Fruit fly (Drosophila melanogaster) whole organism, embryonic: ENCODE measurements around the gene CG18095.

Experiments
- Abd-B ChIP-seq: fragments of 200-800 bp; sonication (Bioruptor generic); optimal IDR thresholded peaks from 2 replicates; lab custom pipeline; 2018; ENCODE audit warnings: missing biosample characterization, mild to moderate bottlenecking, missing genetic modification characterization, moderate library complexity
- CG10274 ChIP-seq: fragments of 200-800 bp; sonication (Bioruptor generic); optimal IDR thresholded peaks from 3 replicates; lab custom pipeline; 2017; ENCODE audit warnings: missing biosample characterization, mild to moderate bottlenecking, missing genetic modification characterization
- CG10462 ChIP-seq: fragments of 200-800 bp; sonication (Bioruptor generic); optimal IDR thresholded peaks from 2 replicates; lab custom pipeline; 2016; ENCODE audit warnings: missing biosample characterization, missing genetic modification characterization
- CG10959 ChIP-seq: fragments of 200-800 bp; sonication (Bioruptor generic); IDR thresholded peaks from 2 replicates; pipeline ENCODE4 v1.3.6; 2022; ENCODE audit warnings: missing biosample characterization, missing genetic modification characterization
- CG12071 ChIP-seq: fragments of 200-800 bp; sonication (Bioruptor generic); optimal IDR thresholded peaks from 3 replicates; lab custom pipeline; 2018; ENCODE audit warnings: missing biosample characterization, mild to moderate bottlenecking, missing genetic modification characterization
- CG12219 ChIP-seq: fragments of 200-800 bp; sonication (Bioruptor generic); optimal IDR thresholded peaks from 3 replicates; lab custom pipeline; 2018; ENCODE audit warnings: missing biosample characterization, mild to moderate bottlenecking, missing genetic modification characterization
- CG1233 ChIP-seq: fragments of 200-800 bp; sonication (Bioruptor generic); optimal IDR thresholded peaks from 4 replicates; lab custom pipeline; 2018; ENCODE audit warnings: missing biosample characterization, mild to moderate bottlenecking, missing genetic modification characterization
- CG14050 ChIP-seq: fragments of 200-800 bp; sonication (Bioruptor generic); IDR thresholded peaks from 3 replicates; pipeline ENCODE4 v1.3.6; 2022; ENCODE audit warnings: missing biosample characterization, missing genetic modification characterization
- CG15696 ChIP-seq: fragments of 200-800 bp; sonication (Bioruptor generic); optimal IDR thresholded peaks from 2 replicates; lab custom pipeline; 2019; ENCODE audit warnings: missing biosample characterization, mild to moderate bottlenecking, missing genetic modification characterization, moderate library complexity
- CG1602 ChIP-seq: fragments of 200-800 bp; sonication (Bioruptor generic); optimal IDR thresholded peaks from 3 replicates; lab custom pipeline; 2016; ENCODE audit warnings: missing biosample characterization, missing genetic modification characterization
- CG1792 ChIP-seq: fragments of 200-800 bp; sonication (Bioruptor generic); optimal IDR thresholded peaks from 2 replicates; lab custom pipeline; 2016; ENCODE audit warnings: missing biosample characterization, missing genetic modification characterization
- CG3163 ChIP-seq: fragments of 200-800 bp; sonication (Bioruptor generic); optimal IDR thresholded peaks from 3 replicates; lab custom pipeline; 2016; ENCODE audit warnings: missing biosample characterization, missing genetic modification characterization
- CG43689 ChIP-seq: fragments of 200-800 bp; sonication (Bioruptor generic); IDR thresholded peaks from 2 replicates; pipeline ENCODE4 v1.3.6; 2022; ENCODE audit warnings: missing biosample characterization, missing genetic modification characterization
- CG5180 ChIP-seq: fragments of 200-800 bp; sonication (Bioruptor generic); optimal IDR thresholded peaks from 3 replicates; lab custom pipeline; 2017; ENCODE audit warnings: missing biosample characterization, missing genetic modification characterization, mild to moderate bottlenecking, moderate library complexity, missing genetic modification reagents
- CG8281 ChIP-seq: fragments of 200-800 bp; sonication (Bioruptor generic); optimal IDR thresholded peaks from 2 replicates; lab custom pipeline; 2018; ENCODE audit warnings: missing biosample characterization, mild to moderate bottlenecking, missing genetic modification characterization, moderate library complexity
- CG8388 ChIP-seq: fragments of 200-800 bp; sonication (Bioruptor generic); optimal IDR thresholded peaks from 2 replicates; lab custom pipeline; 2019; ENCODE audit warnings: missing biosample characterization, mild to moderate bottlenecking, missing genetic modification characterization, moderate library complexity
- CG8478 ChIP-seq: fragments of >200 bp; optimal IDR thresholded peaks from 2 replicates; lab custom pipeline; 2018
- CG9609 ChIP-seq: fragments of 200-800 bp; sonication (Bioruptor generic); optimal IDR thresholded peaks from 3 replicates; lab custom pipeline; 2016; ENCODE audit warnings: missing biosample characterization, missing genetic modification characterization
- Deaf1 ChIP-seq: fragments of 200-800 bp; optimal IDR thresholded peaks from 3 replicates; lab custom pipeline; 2019; ENCODE audit warnings: missing biosample characterization, mild to moderate bottlenecking, missing genetic modification characterization, moderate library complexity
- Dll ChIP-seq: fragments of 200-800 bp; sonication (Bioruptor generic); IDR thresholded peaks from 4 replicates; pipeline ENCODE4 v1.3.6; 2022; ENCODE audit warnings: missing biosample characterization, missing genetic modification characterization; ENCODE audit not compliant: partially characterized antibody
- HmgZ ChIP-seq: fragments of 200-800 bp; sonication (Bioruptor generic); optimal IDR thresholded peaks from 2 replicates; lab custom pipeline; 2018; ENCODE audit warnings: missing biosample characterization, mild to moderate bottlenecking, missing genetic modification characterization
- Hr51 ChIP-seq, 2 experiments: fragments of 200-800 bp; sonication (Bioruptor generic); optimal IDR thresholded peaks; 2 replicates in 1 of 2; 3 replicates in 1 of 2; lab custom pipeline; 2016 to 2018; ENCODE audit warnings: missing biosample characterization in 2 of 2, missing genetic modification characterization in 2 of 2, mild to moderate bottlenecking in 1 of 2, moderate library complexity in 1 of 2
- MTF-1 ChIP-seq: fragments of 200-800 bp; sonication (Bioruptor generic); optimal IDR thresholded peaks from 2 replicates; lab custom pipeline; 2018; ENCODE audit warnings: missing biosample characterization, mild to moderate bottlenecking, missing genetic modification characterization, borderline replicate concordance
- Oaz ChIP-seq: fragments of 200-800 bp; sonication (Bioruptor generic); IDR thresholded peaks from 2 replicates; pipeline ENCODE4 v1.3.6; 2022; ENCODE audit warnings: missing biosample characterization, missing genetic modification characterization
- Oli ChIP-seq: fragments of 200-800 bp; sonication (Bioruptor generic); optimal IDR thresholded peaks from 2 replicates; lab custom pipeline; 2018; ENCODE audit warnings: missing biosample characterization, mild to moderate bottlenecking, missing genetic modification characterization, moderate library complexity
- Trl ChIP-seq, 3 experiments: fragments of >200 bp in 2 of 3; fragments of 200-800 bp in 1 of 3; sonication (Bioruptor generic) in 1 of 3; optimal IDR thresholded peaks; 2 replicates in 1 of 3; 3 replicates in 2 of 3; lab custom pipeline; 2016 to 2017; ENCODE audit warnings: missing biosample characterization in 1 of 3, missing genetic modification characterization in 1 of 3
- Xbp1 ChIP-seq: fragments of 200-800 bp; sonication (Bioruptor generic); optimal IDR thresholded peaks from 3 replicates; lab custom pipeline; 2016; ENCODE audit warnings: missing biosample characterization, mild to moderate bottlenecking, missing genetic modification characterization
- Xrp1 ChIP-seq: fragments of 200-800 bp; sonication (Bioruptor generic); IDR thresholded peaks from 2 replicates; pipeline ENCODE4 v1.3.6; 2022; ENCODE audit warnings: missing biosample characterization, missing genetic modification characterization
- ac ChIP-seq: fragments of 200-800 bp; sonication (Bioruptor generic); optimal IDR thresholded peaks from 3 replicates; lab custom pipeline; 2017; ENCODE audit warnings: missing biosample characterization, mild to moderate bottlenecking, missing genetic modification characterization
- cato ChIP-seq: fragments of 200-800 bp; sonication (Bioruptor generic); optimal IDR thresholded peaks from 2 replicates; lab custom pipeline; 2016; ENCODE audit warnings: missing biosample characterization, missing genetic modification characterization, borderline replicate concordance
- cg ChIP-seq: fragments of 200-800 bp; sonication (Bioruptor generic); optimal IDR thresholded peaks from 3 replicates; lab custom pipeline; 2019; ENCODE audit warnings: missing biosample characterization, mild to moderate bottlenecking, missing genetic modification characterization, moderate library complexity
- disco-r ChIP-seq: fragments of 200-800 bp; sonication (Bioruptor generic); optimal IDR thresholded peaks from 2 replicates; lab custom pipeline; 2016; ENCODE audit warnings: missing biosample characterization, missing genetic modification characterization
- eyg ChIP-seq: fragments of 200-800 bp; sonication (Bioruptor generic); optimal IDR thresholded peaks from 3 replicates; lab custom pipeline; 2016; ENCODE audit warnings: missing biosample characterization, missing genetic modification characterization
- fd3F ChIP-seq: fragments of 200-800 bp; sonication (Bioruptor generic); optimal IDR thresholded peaks from 2 replicates; lab custom pipeline; 2018; ENCODE audit warnings: missing biosample characterization, mild to moderate bottlenecking, missing genetic modification characterization, moderate library complexity
- hb ChIP-seq: fragments of 200-800 bp; sonication (Bioruptor generic); IDR thresholded peaks from 3 replicates; pipeline ENCODE4 v1.3.6; 2022; ENCODE audit warnings: missing biosample characterization, missing genetic modification characterization; ENCODE audit not compliant: partially characterized antibody
- inv ChIP-seq: fragments of 200-800 bp; sonication (Bioruptor generic); IDR thresholded peaks from 2 replicates; pipeline ENCODE4 v1.3.6; 2022; ENCODE audit warnings: missing biosample characterization, missing genetic modification characterization; ENCODE audit not compliant: partially characterized antibody
- kni ChIP-seq: fragments of 200-800 bp; sonication (Bioruptor generic); optimal IDR thresholded peaks from 3 replicates; lab custom pipeline; 2017; ENCODE audit warnings: mild to moderate bottlenecking, missing biosample characterization, missing genetic modification reagents, missing genetic modification characterization
- knrl ChIP-seq: fragments of 200-800 bp; sonication (Bioruptor generic); IDR thresholded peaks from 3 replicates; pipeline ENCODE4 v1.3.6; 2022; ENCODE audit warnings: missing biosample characterization, missing genetic modification characterization; ENCODE audit not compliant: partially characterized antibody
- lmd ChIP-seq: fragments of 200-800 bp; sonication (Bioruptor generic); IDR thresholded peaks from 2 replicates; pipeline ENCODE4 v1.3.6; 2022; ENCODE audit warnings: missing biosample characterization, missing genetic modification characterization
- odd ChIP-seq: fragments of 200-800 bp; sonication (Bioruptor generic); optimal IDR thresholded peaks from 2 replicates; lab custom pipeline; 2017; ENCODE audit warnings: missing biosample characterization, mild to moderate bottlenecking, missing genetic modification characterization
- psq ChIP-seq: fragments of 200-800 bp; sonication (Bioruptor generic); optimal IDR thresholded peaks from 2 replicates; lab custom pipeline; 2017; ENCODE audit warnings: missing biosample characterization, missing genetic modification characterization
- row ChIP-seq: fragments of 200-800 bp; sonication (Bioruptor generic); IDR thresholded peaks from 3 replicates; pipeline ENCODE4 v1.3.6; 2022; ENCODE audit warnings: missing biosample characterization, missing genetic modification characterization
- sug ChIP-seq: fragments of 200-800 bp; optimal IDR thresholded peaks from 2 replicates; lab custom pipeline; 2019; ENCODE audit warnings: missing biosample characterization, mild to moderate bottlenecking, missing genetic modification characterization, moderate library complexity
- tap ChIP-seq: fragments of 200-800 bp; optimal IDR thresholded peaks from 3 replicates; lab custom pipeline; 2019; ENCODE audit warnings: missing biosample characterization, mild to moderate bottlenecking, missing genetic modification characterization, moderate library complexity
- tin ChIP-seq: fragments of 200-800 bp; sonication (Bioruptor generic); optimal IDR thresholded peaks from 3 replicates; lab custom pipeline; 2016; ENCODE audit warnings: missing biosample characterization, missing genetic modification characterization
- trem ChIP-seq: fragments of 200-800 bp; optimal IDR thresholded peaks from 3 replicates; lab custom pipeline; 2019; ENCODE audit warnings: missing biosample characterization, mild to moderate bottlenecking, missing genetic modification characterization, moderate library complexity
- ttk ChIP-seq: fragments of 200-800 bp; sonication (Bioruptor generic); IDR thresholded peaks from 2 replicates; pipeline ENCODE4 v2.1.2; 2022; ENCODE audit warnings: missing biosample characterization, missing genetic modification characterization
- vnd ChIP-seq: fragments of 200-800 bp; sonication (Bioruptor generic); IDR thresholded peaks from 3 replicates; pipeline ENCODE4 v1.3.6; 2022; ENCODE audit warnings: missing biosample characterization, missing genetic modification characterization; ENCODE audit not compliant: partially characterized antibody

The CG18095 gene

dm6 chr2L:14024051-14024745 lies 7.1 kb downstream of the CG18095 start (continued):
- TF ChIP-seq trem (tag; lab: Kevin White, UChicago) (peak; percentile 93), Dll (GFP tag; lab: Robert Waterston, UW) (no peak), ac (GFP tag; lab: Kevin White, UChicago) (peak; percentile 100), CG5180 (GFP tag; lab: Kevin White, UChicago) (peak; percentile 96), eyg (GFP tag; lab: Kevin White, UChicago) (peak; percentile 100), CG10462 (GFP tag; lab: Kevin White, UChicago) (peak; percentile 99), Oli (tag; lab: Kevin White, UChicago) (peak; percentile 94), tap (tag; lab: Kevin White, UChicago) (peak; percentile 99), CG8478 (no peak), cato (GFP tag; lab: Kevin White, UChicago) (peak; percentile 99), fd3F (GFP tag; lab: Kevin White, UChicago) (peak; percentile 99), CG10274 (peak; percentile 96), Xrp1 (GFP tag; lab: Robert Waterston, UW) (peak; percentile 99), cg (peak; percentile 93), kni (GFP tag; lab: Kevin White, UChicago) (peak; percentile 100), inv (GFP tag; lab: Robert Waterston, UW) (no peak), CG10959 (GFP tag; lab: Robert Waterston, UW) (peak; percentile 98; the same call in 1 of the 2 replicates), lmd (GFP tag; lab: Robert Waterston, UW) (peak; percentile 89), CG1792 (GFP tag; lab: Kevin White, UChicago) (peak; percentile 100), CG8281 (tag; lab: Kevin White, UChicago) (peak; percentile 96), hb (GFP tag; lab: Robert Waterston, UW) (peak; percentile 51; the same call in 1 of the 3 replicates), Trl (optimal IDR thresholded peaks at IDR 0.05; lab: Kevin White, UChicago) (peak in 1 of 2 experiments; percentile 69), Trl (GFP tag; optimal IDR thresholded peaks at IDR 0.05; lab: Kevin White, UChicago) (peak; percentile 100), knrl (GFP tag; lab: Robert Waterston, UW) (peak; percentile 36; the same call in 1 of the 3 replicates), MTF-1 (GFP tag; lab: Kevin White, UChicago) (peak; percentile 100), Abd-B (GFP tag; lab: Kevin White, UChicago) (peak; percentile 83), disco-r (GFP tag; lab: Kevin White, UChicago) (peak; percentile 99), vnd (GFP tag; lab: Robert Waterston, UW) (no peak), CG43689 (GFP tag; lab: Robert Waterston, UW) (peak; percentile 99), row (GFP tag; lab: Robert Waterston, UW) (peak; percentile 19; the same call in 2 of the 3 replicates), CG9609 (GFP tag; lab: Kevin White, UChicago) (peak; percentile 99), Deaf1 (tag; lab: Kevin White, UChicago) (peak; percentile 84), CG12219 (GFP tag; lab: Kevin White, UChicago) (peak; percentile 99), Oaz (GFP tag; lab: Robert Waterston, UW) (peak; percentile 94), CG1233 (GFP tag; lab: Kevin White, UChicago) (peak; percentile 100), Xbp1 (GFP tag; lab: Kevin White, UChicago) (peak; percentile 91), psq (GFP tag; lab: Kevin White, UChicago) (peak; percentile 98), CG15696 (peak; percentile 100), CG1602 (GFP tag; lab: Kevin White, UChicago) (peak; percentile 99), CG8388 (peak; percentile 96), CG14050 (GFP tag; lab: Robert Waterston, UW) (peak; percentile 97), CG12071 (GFP tag; lab: Kevin White, UChicago) (peak; percentile 100), tin (GFP tag; lab: Kevin White, UChicago) (peak; percentile 95), sug (tag; lab: Kevin White, UChicago) (peak; percentile 97), ttk (peak; percentile 94), odd (GFP tag; lab: Kevin White, UChicago) (peak; percentile 100), CG3163 (GFP tag; lab: Kevin White, UChicago) (peak; percentile 95), HmgZ (peak; percentile 100), Hr51 (GFP tag; optimal IDR thresholded peaks at IDR 0.05; lab: Kevin White, UChicago) (peak; percentile 93 to 99)
